Worm (Caenorhabditis elegans) whole organism, L3 larva: ENCODE measurements around the gene ZC53.22.

ENCODE experiments used
- aly-2 ChIP-seq: fragments of 150-350 bp; optimal IDR thresholded peaks from 2 replicates; lab custom pipeline; 2014; ENCODE audit warnings: missing biosample characterization, missing genetic modification characterization
- ceh-9 ChIP-seq: sonication (generic microtip); optimal IDR thresholded peaks from 2 replicates; lab custom pipeline; 2018; ENCODE audit warnings: missing biosample characterization, missing genetic modification characterization
- elt-3 ChIP-seq, 3 experiments: fragments of 150-350 bp in 1 of 3; sonication (generic microtip) in 2 of 3; optimal IDR thresholded peaks; 2 replicates in 2 of 3; 4 replicates in 1 of 3; lab custom pipeline; 2014 to 2017; ENCODE audit warnings: missing biosample characterization in 3 of 3, missing genetic modification characterization in 3 of 3
- jun-1 ChIP-seq: fragments of 150-350 bp; optimal IDR thresholded peaks from 2 replicates; lab custom pipeline; 2014; ENCODE audit warnings: missing biosample characterization, missing genetic modification reagents, missing genetic modification characterization
- nhr-12 ChIP-seq: fragments of 150-350 bp; optimal IDR thresholded peaks from 2 replicates; lab custom pipeline; 2014; ENCODE audit warnings: missing biosample characterization, missing genetic modification characterization
- nhr-28 ChIP-seq: fragments of 150-350 bp; optimal IDR thresholded peaks from 2 replicates; lab custom pipeline; 2014; ENCODE audit warnings: missing biosample characterization, missing genetic modification characterization
- nhr-77 ChIP-seq: fragments of 150-350 bp; optimal IDR thresholded peaks from 2 replicates; lab custom pipeline; 2014; ENCODE audit warnings: missing biosample characterization, missing genetic modification characterization
- snpc-4 ChIP-seq: fragments of 150-350 bp; optimal IDR thresholded peaks from 2 replicates; lab custom pipeline; 2014; ENCODE audit warnings: missing biosample characterization, missing genetic modification characterization
- unc-62 ChIP-seq: fragments of 150-350 bp; sonication (generic microtip); optimal IDR thresholded peaks from 4 replicates; lab custom pipeline; 2014; ENCODE audit warnings: missing biosample characterization, missing genetic modification reagents, missing genetic modification characterization

DNA sequence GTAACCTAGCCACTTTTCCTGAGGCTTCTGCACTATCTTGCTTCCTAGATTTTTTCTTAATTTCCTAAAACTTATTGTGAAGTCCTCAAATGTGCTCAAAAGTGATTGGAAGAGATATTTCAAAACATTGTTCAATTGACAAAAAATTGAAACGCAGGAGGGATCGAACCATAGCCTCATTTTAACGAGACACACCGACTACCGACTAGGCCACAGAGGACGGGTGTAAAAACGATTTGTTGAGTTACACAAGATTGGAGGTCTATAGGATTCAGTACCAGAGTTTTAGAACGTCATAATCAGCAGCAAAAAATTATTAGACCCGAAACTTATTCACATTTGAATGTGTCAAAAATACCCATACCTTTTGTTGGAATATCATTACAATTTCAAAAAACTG, 17.1 kb upstream of the ZC53.22 start:
- TF ChIP-seq nhr-12 (tag; lab: Kevin White, UChicago): no peak
- TF ChIP-seq ceh-9 (tag; lab: Kevin White, UChicago): no peak
- TF ChIP-seq nhr-28: no peak
- TF ChIP-seq aly-2 (tag; lab: Kevin White, UChicago): no peak
- TF ChIP-seq snpc-4 (tag; lab: Kevin White, UChicago): no peak
- no peak for TF ChIP-seq elt-3 (tag; optimal IDR thresholded peaks at IDR 0.05; lab: Kevin White, UChicago)
- no peak for TF ChIP-seq unc-62 (GFP tag; lab: Kevin White, UChicago)
- no peak for TF ChIP-seq jun-1
- no peak for TF ChIP-seq nhr-77 (tag; lab: Kevin White, UChicago)
